Worm (Caenorhabditis elegans): Measurements from ENCODE around the gene Y39B6A.1.

ce11 chrV:19181684-19182083, 21.7 kb downstream of the Y39B6A.1 start:
- TF ChIP-seq skn-1 (tag; optimal IDR thresholded peaks at IDR 0.05) (no peak), nhr-28 (tag; optimal IDR thresholded peaks at IDR 0.05) (no peak), pha-4 (tag; optimal IDR thresholded peaks at IDR 0.05) (no peak), aly-2 (tag; optimal IDR thresholded peaks at IDR 0.05) (no peak), fos-1 (tag; optimal IDR thresholded peaks at IDR 0.05) (no peak)

All from whole organism, L3 larva.